Fruit fly (Drosophila melanogaster) whole organism, embryonic: ENCODE results near the gene Tsf1.
A peak's percentile ranks its signal among the peaks of the same experiment; 100 is the strongest.

Experiments
- CG10565 ChIP-seq: fragments of 200-800 bp; sonication (Bioruptor generic); optimal IDR thresholded peaks from 3 replicates; lab custom pipeline; 2016; ENCODE audit warnings: missing biosample characterization, mild to moderate bottlenecking, missing genetic modification characterization
- CG12391 ChIP-seq: fragments of 200-800 bp; sonication (Bioruptor generic); optimal IDR thresholded peaks from 3 replicates; lab custom pipeline; 2018; ENCODE audit warnings: missing biosample characterization, mild to moderate bottlenecking, missing genetic modification characterization, moderate library complexity
- CG13287 ChIP-seq: fragments of 200-800 bp; sonication (Bioruptor generic); IDR thresholded peaks from 2 replicates; pipeline ENCODE4 v1.3.6; 2022; ENCODE audit warnings: missing biosample characterization, missing genetic modification characterization; ENCODE audit not compliant: partially characterized antibody
- CG16813 ChIP-seq: fragments of 200-800 bp; sonication (Bioruptor generic); IDR thresholded peaks from 3 replicates; pipeline ENCODE4 v1.3.6; 2022; ENCODE audit warnings: missing biosample characterization, missing genetic modification characterization; ENCODE audit not compliant: partially characterized antibody
- CG16863 ChIP-seq: fragments of 200-800 bp; sonication (Bioruptor generic); optimal IDR thresholded peaks from 3 replicates; lab custom pipeline; 2016; ENCODE audit warnings: missing biosample characterization, missing genetic modification characterization
- CG18262 ChIP-seq: fragments of 200-800 bp; optimal IDR thresholded peaks from 3 replicates; lab custom pipeline; 2019; ENCODE audit warnings: missing biosample characterization, mild to moderate bottlenecking, missing genetic modification characterization, moderate library complexity
- CG30020 ChIP-seq: fragments of 200-800 bp; optimal IDR thresholded peaks from 2 replicates; lab custom pipeline; 2019; ENCODE audit warnings: missing biosample characterization, mild to moderate bottlenecking, missing genetic modification characterization, moderate library complexity
- CG30431 ChIP-seq: fragments of 200-800 bp; sonication (Bioruptor generic); optimal IDR thresholded peaks from 2 replicates; lab custom pipeline; 2017; ENCODE audit warnings: missing biosample characterization, missing genetic modification characterization
- CG33213 ChIP-seq: fragments of 200-800 bp; sonication (Bioruptor generic); optimal IDR thresholded peaks from 3 replicates; lab custom pipeline; 2016; ENCODE audit warnings: missing biosample characterization, missing genetic modification characterization
- CG3726 ChIP-seq: fragments of 200-800 bp; sonication (Bioruptor generic); IDR thresholded peaks from 3 replicates; pipeline ENCODE4, ENCODE4 v1.3.6; 2022; ENCODE audit warnings: missing biosample characterization, missing genetic modification characterization
- CG42726 ChIP-seq: fragments of 200-800 bp; sonication (Bioruptor generic); IDR thresholded peaks from 2 replicates; pipeline ENCODE4 v1.3.6; 2022; ENCODE audit warnings: missing biosample characterization, missing genetic modification characterization; ENCODE audit not compliant: partially characterized antibody
- CG4328 ChIP-seq: fragments of 200-800 bp; sonication (Bioruptor generic); optimal IDR thresholded peaks from 3 replicates; lab custom pipeline; 2017; ENCODE audit warnings: missing biosample characterization, missing genetic modification reagents, missing genetic modification characterization
- CG7928 ChIP-seq: fragments of 200-800 bp; sonication (Bioruptor generic); optimal IDR thresholded peaks from 2 replicates; lab custom pipeline; 2017; ENCODE audit warnings: missing biosample characterization, mild to moderate bottlenecking, missing genetic modification characterization
- CG8944 ChIP-seq: fragments of 200-800 bp; sonication (Bioruptor generic); optimal IDR thresholded peaks from 3 replicates; lab custom pipeline; 2016; ENCODE audit warnings: missing biosample characterization, missing genetic modification characterization
- CG9437 ChIP-seq: fragments of 200-800 bp; sonication (Bioruptor generic); optimal IDR thresholded peaks from 2 replicates; lab custom pipeline; 2018; ENCODE audit warnings: missing biosample characterization, mild to moderate bottlenecking, missing genetic modification characterization
- Camta ChIP-seq: fragments of 200-800 bp; sonication (Bioruptor generic); optimal IDR thresholded peaks from 2 replicates; lab custom pipeline; 2016; ENCODE audit warnings: missing biosample characterization, missing genetic modification characterization
- Dbx ChIP-seq: fragments of 200-800 bp; sonication (Bioruptor generic); IDR thresholded peaks from 3 replicates; pipeline ENCODE4 v1.3.6; 2022; ENCODE audit warnings: missing biosample characterization, missing genetic modification characterization
- Dek ChIP-seq: fragments of 200-800 bp; sonication (Bioruptor generic); optimal IDR thresholded peaks from 3 replicates; lab custom pipeline; 2019; ENCODE audit warnings: missing biosample characterization, mild to moderate bottlenecking, missing genetic modification characterization, moderate library complexity
- Dll ChIP-seq: fragments of 200-800 bp; sonication (Bioruptor generic); IDR thresholded peaks from 4 replicates; pipeline ENCODE4 v1.3.6; 2022; ENCODE audit warnings: missing biosample characterization, missing genetic modification characterization; ENCODE audit not compliant: partially characterized antibody
- ERR ChIP-seq: fragments of 200-800 bp; sonication (Bioruptor generic); optimal IDR thresholded peaks from 2 replicates; lab custom pipeline; 2016; ENCODE audit warnings: missing biosample characterization, missing genetic modification characterization
- Ets97D ChIP-seq: fragments of 200-800 bp; sonication (Bioruptor generic); optimal IDR thresholded peaks from 3 replicates; lab custom pipeline; 2016; ENCODE audit warnings: missing biosample characterization, missing genetic modification characterization
- Hsf ChIP-seq: fragments of 200-800 bp; sonication (Bioruptor generic); optimal IDR thresholded peaks from 3 replicates; lab custom pipeline; 2016; ENCODE audit warnings: missing biosample characterization, missing genetic modification characterization
- Max ChIP-seq: fragments of 200-800 bp; sonication (Bioruptor generic); optimal IDR thresholded peaks from 2 replicates; lab custom pipeline; 2016; ENCODE audit warnings: missing biosample characterization, mild to moderate bottlenecking, missing genetic modification characterization
- Meics ChIP-seq: fragments of 200-800 bp; sonication (Bioruptor generic); optimal IDR thresholded peaks from 2 replicates; lab custom pipeline; 2017; ENCODE audit warnings: missing biosample characterization, mild to moderate bottlenecking, missing genetic modification characterization
- NFAT ChIP-seq: fragments of 200-800 bp; sonication (Bioruptor generic); IDR thresholded peaks from 2 replicates; pipeline ENCODE4 v1.3.6; 2022; ENCODE audit warnings: missing biosample characterization, missing genetic modification characterization
- Ravus ChIP-seq: fragments of 200-800 bp; sonication (Bioruptor generic); IDR thresholded peaks from 2 replicates; pipeline ENCODE4 v1.3.6; 2022; ENCODE audit warnings: missing biosample characterization, missing genetic modification characterization
- Stat92E ChIP-seq, 3 experiments: fragments of >200 bp in 2 of 3; fragments of 200-800 bp in 1 of 3; sonication (Bioruptor generic) in 1 of 3; optimal IDR thresholded peaks; 2 replicates each; lab custom pipeline; 2017 to 2019; ENCODE audit warnings: missing biosample characterization in 3 of 3, missing genetic modification characterization in 3 of 3, mild to moderate bottlenecking in 1 of 3, moderate library complexity in 1 of 3
- Tbp ChIP-seq: fragments of >200 bp; optimal IDR thresholded peaks from 2 replicates; lab custom pipeline; 2018; ENCODE audit warnings: missing biosample characterization, missing genetic modification characterization
- Vsx1 ChIP-seq: fragments of 200-800 bp; sonication (Bioruptor generic); optimal IDR thresholded peaks from 2 replicates; lab custom pipeline; 2017; ENCODE audit warnings: missing biosample characterization, mild to moderate bottlenecking, missing genetic modification characterization, missing genetic modification reagents
- bab2 ChIP-seq: fragments of 200-800 bp; sonication (Bioruptor generic); optimal IDR thresholded peaks from 2 replicates; lab custom pipeline; 2016; ENCODE audit warnings: missing biosample characterization, missing genetic modification characterization
- caup ChIP-seq: fragments of 200-800 bp; sonication (Bioruptor generic); optimal IDR thresholded peaks from 3 replicates; lab custom pipeline; 2017; ENCODE audit warnings: missing biosample characterization, mild to moderate bottlenecking, missing genetic modification characterization, moderate library complexity; ENCODE audit not compliant: severe bottlenecking
- chinmo ChIP-seq: fragments of 200-800 bp; sonication (Bioruptor generic); IDR thresholded peaks from 4 replicates; pipeline ENCODE4 v1.3.6; 2022; ENCODE audit warnings: missing biosample characterization, missing genetic modification characterization; ENCODE audit not compliant: partially characterized antibody
- da ChIP-seq: fragments of 200-800 bp; sonication (Bioruptor generic); optimal IDR thresholded peaks from 2 replicates; lab custom pipeline; 2016; ENCODE audit warnings: missing biosample characterization, missing genetic modification characterization
- disco-r ChIP-seq: fragments of 200-800 bp; sonication (Bioruptor generic); optimal IDR thresholded peaks from 2 replicates; lab custom pipeline; 2016; ENCODE audit warnings: missing biosample characterization, missing genetic modification characterization
- eve ChIP-seq, 2 experiments: fragments of >200 bp; optimal IDR thresholded peaks; 2 replicates each; lab custom pipeline; 2017; ENCODE audit warnings: missing biosample characterization in 2 of 2, missing genetic modification characterization in 2 of 2
- her ChIP-seq: fragments of 200-800 bp; sonication (Bioruptor generic); optimal IDR thresholded peaks from 2 replicates; lab custom pipeline; 2016; ENCODE audit warnings: missing biosample characterization, missing genetic modification characterization
- lbe ChIP-seq: fragments of 200-800 bp; sonication (Bioruptor generic); optimal IDR thresholded peaks from 2 replicates; lab custom pipeline; 2016; ENCODE audit warnings: missing biosample characterization, mild to moderate bottlenecking, missing genetic modification characterization
- maf-S ChIP-seq: fragments of 200-800 bp; sonication (Bioruptor generic); optimal IDR thresholded peaks from 2 replicates; lab custom pipeline; 2016; ENCODE audit warnings: missing biosample characterization, missing genetic modification characterization
- nerfin-2 ChIP-seq: fragments of 200-800 bp; sonication (Bioruptor generic); IDR thresholded peaks from 2 replicates; pipeline ENCODE4 v1.3.6; 2022; ENCODE audit warnings: missing biosample characterization, missing genetic modification characterization; ENCODE audit not compliant: partially characterized antibody
- onecut ChIP-seq: fragments of 200-800 bp; sonication (Bioruptor generic); IDR thresholded peaks from 2 replicates; pipeline ENCODE4 v1.3.6; 2022; ENCODE audit warnings: missing biosample characterization, missing genetic modification characterization
- peb ChIP-seq: fragments of 200-800 bp; sonication (Bioruptor generic); IDR thresholded peaks from 2 replicates; pipeline ENCODE4 v1.3.6; 2022; ENCODE audit warnings: missing biosample characterization, missing genetic modification characterization
- pnt ChIP-seq: fragments of 200-800 bp; sonication (Bioruptor generic); optimal IDR thresholded peaks from 3 replicates; lab custom pipeline; 2016; ENCODE audit warnings: missing biosample characterization, missing genetic modification characterization
- pros ChIP-seq: fragments of 200-800 bp; sonication (Bioruptor generic); optimal IDR thresholded peaks from 3 replicates; lab custom pipeline; 2019; ENCODE audit warnings: missing biosample characterization, mild to moderate bottlenecking, missing genetic modification characterization, moderate library complexity
- shn ChIP-seq: fragments of 200-800 bp; sonication (Bioruptor generic); optimal IDR thresholded peaks from 3 replicates; lab custom pipeline; 2016; ENCODE audit warnings: missing biosample characterization, missing genetic modification characterization
- stc ChIP-seq: fragments of 200-800 bp; sonication (Bioruptor generic); IDR thresholded peaks from 2 replicates; pipeline ENCODE4 v1.3.6; 2022; ENCODE audit warnings: missing biosample characterization, missing genetic modification characterization
- tgo ChIP-seq: fragments of 200-800 bp; sonication (Bioruptor generic); IDR thresholded peaks from 3 replicates; pipeline ENCODE4 v1.3.6; 2022; ENCODE audit warnings: missing biosample characterization, missing genetic modification characterization
- tx ChIP-seq: fragments of 200-800 bp; sonication (Bioruptor generic); optimal IDR thresholded peaks from 2 replicates; lab custom pipeline; 2016; ENCODE audit warnings: missing biosample characterization, missing genetic modification characterization
- wek ChIP-seq: fragments of 200-800 bp; sonication (Bioruptor generic); optimal IDR thresholded peaks from 3 replicates; lab custom pipeline; 2018; ENCODE audit warnings: missing biosample characterization, mild to moderate bottlenecking, missing genetic modification characterization, moderate library complexity
- zen ChIP-seq: fragments of 200-800 bp; sonication (Bioruptor generic); optimal IDR thresholded peaks from 3 replicates; lab custom pipeline; 2018; ENCODE audit warnings: missing biosample characterization, mild to moderate bottlenecking, missing genetic modification characterization, moderate library complexity
- zen2 ChIP-seq: fragments of 200-800 bp; sonication (Bioruptor generic); IDR thresholded peaks from 3 replicates; pipeline ENCODE4 v1.3.6; 2022; ENCODE audit warnings: missing biosample characterization, missing genetic modification characterization; ENCODE audit not compliant: partially characterized antibody

Gene Tsf1

dm6 chrX:18405567-18406059 lies 18.7 kb downstream of the Tsf1 start (continued):
- TF ChIP-seq peb (GFP tag; lab: Robert Waterston, UW) (peak; percentile 35; the same call in 1 of the 2 replicates), da (GFP tag; lab: Kevin White, UChicago) (no peak), CG12391 (tag; lab: Kevin White, UChicago) (peak; percentile 82), CG16863 (GFP tag; lab: Kevin White, UChicago) (peak; percentile 3), zen (tag; lab: Kevin White, UChicago) (no peak), CG8944 (peak; percentile 28), lbe (GFP tag; lab: Kevin White, UChicago) (no peak), Vsx1 (GFP tag; lab: Kevin White, UChicago) (peak; percentile 64), CG18262 (peak; percentile 81), bab2 (GFP tag; lab: Kevin White, UChicago) (peak; percentile 27), CG13287 (GFP tag; lab: Robert Waterston, UW) (no peak), Stat92E (GFP tag; optimal IDR thresholded peaks at IDR 0.05; lab: Kevin White, UChicago) (peak in 1 of 3 experiments; percentile 48), tgo (GFP tag; lab: Robert Waterston, UW) (peak; percentile 42; the same call in 2 of the 3 replicates), Dbx (GFP tag; lab: Robert Waterston, UW) (peak; percentile 73), caup (GFP tag; lab: Kevin White, UChicago) (peak; percentile 50), pnt (GFP tag; lab: Kevin White, UChicago) (peak; percentile 29), CG16813 (GFP tag; lab: Robert Waterston, UW) (no peak), CG33213 (GFP tag; lab: Kevin White, UChicago) (no peak), stc (peak; percentile 30; the same call in 1 of the 2 replicates), pros (GFP tag; lab: Kevin White, UChicago) (no peak), wek (GFP tag; lab: Kevin White, UChicago) (no peak), chinmo (no peak), maf-S (GFP tag; lab: Kevin White, UChicago) (no peak), disco-r (GFP tag; lab: Kevin White, UChicago) (no peak), Hsf (GFP tag; lab: Kevin White, UChicago) (peak; percentile 70), CG4328 (GFP tag; lab: Kevin White, UChicago) (no peak), CG30020 (tag; lab: Kevin White, UChicago) (no peak), zen2 (GFP tag; lab: Robert Waterston, UW) (no peak), shn (GFP tag; lab: Kevin White, UChicago) (peak; percentile 2), NFAT (GFP tag; lab: Robert Waterston, UW) (peak; percentile 81), Dll (no peak), Ets97D (no peak), Tbp (GFP tag; lab: Kevin White, UChicago) (no peak), CG42726 (GFP tag; lab: Robert Waterston, UW) (no peak), Ravus (GFP tag; lab: Robert Waterston, UW) (no peak; the same call in 1 of the 2 replicates), CG9437 (GFP tag; lab: Kevin White, UChicago) (peak; percentile 75), eve (GFP tag; optimal IDR thresholded peaks at IDR 0.05; lab: Kevin White, UChicago) (peak in 1 of 2 experiments; percentile 84), tx (GFP tag; lab: Kevin White, UChicago) (peak; percentile 39), Max (GFP tag; lab: Kevin White, UChicago) (peak; percentile 52), Meics (GFP tag; lab: Kevin White, UChicago) (peak; percentile 57), nerfin-2 (no peak), CG30431 (GFP tag; lab: Kevin White, UChicago) (peak; percentile 51), her (GFP tag; lab: Kevin White, UChicago) (no peak), ERR (no peak), Camta (GFP tag; lab: Kevin White, UChicago) (peak; percentile 47), onecut (GFP tag; lab: Robert Waterston, UW) (0 out of 2 replicates have a peak, but pooled peaks have one; percentile 4), Dek (peak; percentile 37), CG10565 (no peak), CG7928 (GFP tag; lab: Kevin White, UChicago) (no peak), CG3726 (GFP tag; lab: Robert Waterston, UW) (0 out of 3 replicates have a peak, but pooled peaks have one; percentile 4)
